Worm (Caenorhabditis elegans) whole organism, mixed stage, embryonic: ENCODE results near the gene Y53G8AM.8.
A peak's percentile ranks its signal among the peaks of the same experiment; 100 is the strongest.

Experiments used
- M03D4.4 ChIP-seq: sonication (generic microtip); optimal IDR thresholded peaks from 2 replicates; lab custom pipeline; 2017; ENCODE audit warnings: mild to moderate bottlenecking, missing genetic modification characterization, missing compliant biosample characterization
- bed-3 ChIP-seq: fragments of 200-800 bp; sonication (Bioruptor generic); optimal IDR thresholded peaks from 3 replicates; lab custom pipeline; 2018; ENCODE audit warnings: mild to moderate bottlenecking, missing genetic modification characterization, moderate library complexity, missing compliant biosample characterization
- blmp-1 ChIP-seq: fragments of 150-350 bp; optimal IDR thresholded peaks from 2 replicates; lab custom pipeline; 2014; ENCODE audit warnings: missing biosample characterization, missing genetic modification characterization
- ceh-83 ChIP-seq: fragments of 200-800 bp; sonication (Bioruptor generic); optimal IDR thresholded peaks from 2 replicates; lab custom pipeline; 2018; ENCODE audit warnings: mild to moderate bottlenecking, missing genetic modification characterization, missing compliant biosample characterization
- ces-1 ChIP-seq: fragments of 150-350 bp; optimal IDR thresholded peaks from 2 replicates; lab custom pipeline; 2014; ENCODE audit warnings: missing biosample characterization, missing genetic modification reagents, missing genetic modification characterization
- cnd-1 ChIP-seq: fragments of 200-800 bp; sonication (Bioruptor generic); optimal IDR thresholded peaks from 2 replicates; lab custom pipeline; 2018; ENCODE audit warnings: mild to moderate bottlenecking, missing genetic modification characterization, missing compliant biosample characterization
- drap-1 ChIP-seq: fragments of 200-800 bp; sonication (Bioruptor generic); optimal IDR thresholded peaks from 3 replicates; lab custom pipeline; 2018; ENCODE audit warnings: mild to moderate bottlenecking, missing genetic modification characterization, missing compliant biosample characterization
- elt-1 ChIP-seq: sonication (generic microtip); optimal IDR thresholded peaks from 2 replicates; lab custom pipeline; 2017; ENCODE audit warnings: missing genetic modification characterization, mild to moderate bottlenecking, missing compliant biosample characterization, antibody characterized with exemption, moderate library complexity, borderline replicate concordance; ENCODE audit not compliant: insufficient read depth
- elt-3 ChIP-seq: fragments of 150-350 bp; optimal IDR thresholded peaks from 2 replicates; lab custom pipeline; 2014; ENCODE audit warnings: missing biosample characterization, missing genetic modification characterization
- ham-2 ChIP-seq: fragments of 200-800 bp; sonication (Bioruptor generic); optimal IDR thresholded peaks from 2 replicates; lab custom pipeline; 2018; ENCODE audit warnings: mild to moderate bottlenecking, missing genetic modification characterization, missing compliant biosample characterization
- hlh-1 ChIP-seq: fragments of 150-350 bp; optimal IDR thresholded peaks from 2 replicates; lab custom pipeline; 2014; ENCODE audit warnings: missing biosample characterization, missing genetic modification reagents, missing genetic modification characterization
- lin-13 ChIP-seq: fragments of 150-350 bp; optimal IDR thresholded peaks from 2 replicates; lab custom pipeline; 2014; ENCODE audit warnings: missing biosample characterization, missing genetic modification characterization
- lin-32 ChIP-seq: fragments of 200-800 bp; sonication (Bioruptor generic); optimal IDR thresholded peaks from 2 replicates; lab custom pipeline; 2018; ENCODE audit warnings: mild to moderate bottlenecking, missing genetic modification characterization, missing compliant biosample characterization
- lsy-2 ChIP-seq: fragments of 150-350 bp; optimal IDR thresholded peaks from 2 replicates; lab custom pipeline; 2014; ENCODE audit warnings: missing biosample characterization, missing genetic modification characterization
- mab-5 ChIP-seq: fragments of 150-350 bp; optimal IDR thresholded peaks from 2 replicates; lab custom pipeline; 2014; ENCODE audit warnings: missing biosample characterization, missing genetic modification characterization
- nhr-12 ChIP-seq: fragments of 150-350 bp; optimal IDR thresholded peaks from 2 replicates; lab custom pipeline; 2014; ENCODE audit warnings: missing biosample characterization, missing genetic modification characterization
- nhr-2 ChIP-seq: fragments of 150-350 bp; optimal IDR thresholded peaks from 2 replicates; lab custom pipeline; 2014; ENCODE audit warnings: missing biosample characterization, missing genetic modification characterization
- nhr-237 ChIP-seq: fragments of 150-350 bp; optimal IDR thresholded peaks from 2 replicates; lab custom pipeline; 2014; ENCODE audit warnings: missing biosample characterization, missing genetic modification characterization
- nhr-28 ChIP-seq: fragments of 150-350 bp; optimal IDR thresholded peaks from 2 replicates; lab custom pipeline; 2014; ENCODE audit warnings: missing biosample characterization, missing genetic modification characterization
- nhr-76 ChIP-seq: sonication (generic microtip); optimal IDR thresholded peaks from 2 replicates; lab custom pipeline; 2017; ENCODE audit warnings: missing biosample characterization, missing genetic modification characterization
- sem-2 ChIP-seq: fragments of 200-800 bp; sonication (Bioruptor generic); optimal IDR thresholded peaks from 2 replicates; lab custom pipeline; 2018; ENCODE audit warnings: mild to moderate bottlenecking, missing genetic modification characterization, missing compliant biosample characterization
- snpc-4 ChIP-seq: fragments of 150-350 bp; optimal IDR thresholded peaks from 2 replicates; lab custom pipeline; 2014; ENCODE audit warnings: missing biosample characterization, missing genetic modification characterization
- sptf-1 ChIP-seq: sonication (generic microtip); optimal IDR thresholded peaks from 2 replicates; lab custom pipeline; 2017; ENCODE audit warnings: mild to moderate bottlenecking, missing genetic modification characterization, moderate library complexity, missing compliant biosample characterization
- tbx-8 ChIP-seq: fragments of 200-800 bp; sonication (Bioruptor generic); optimal IDR thresholded peaks from 2 replicates; lab custom pipeline; 2018; ENCODE audit warnings: mild to moderate bottlenecking, missing genetic modification characterization, moderate library complexity, missing compliant biosample characterization
- unc-120 ChIP-seq: sonication (generic microtip); optimal IDR thresholded peaks from 2 replicates; lab custom pipeline; 2017; ENCODE audit warnings: missing genetic modification characterization, missing compliant biosample characterization; ENCODE audit not compliant: poor library complexity, severe bottlenecking
- unc-62 ChIP-seq: fragments of 150-350 bp; optimal IDR thresholded peaks from 2 replicates; lab custom pipeline; 2014; ENCODE audit warnings: missing biosample characterization, missing genetic modification reagents, missing genetic modification characterization
- zip-8 ChIP-seq: fragments of 150-350 bp; optimal IDR thresholded peaks from 2 replicates; lab custom pipeline; 2014; ENCODE audit warnings: missing biosample characterization, missing genetic modification characterization
- ztf-11 ChIP-seq: fragments of 150-350 bp; optimal IDR thresholded peaks from 2 replicates; lab custom pipeline; 2014; ENCODE audit warnings: missing biosample characterization, missing genetic modification characterization

The Y53G8AM.8 gene

ce11 chrIII:3241361-3241760 lies 37.1 kb downstream of the Y53G8AM.8 start:
- no peak for TF ChIP-seq bed-3 (GFP tag; lab: Kevin White, UChicago)
- no peak for TF ChIP-seq nhr-12 (tag; lab: Kevin White, UChicago)
- TF ChIP-seq lin-32 (GFP tag; lab: Kevin White, UChicago) = no peak
- no peak for TF ChIP-seq ces-1 (GFP tag; lab: Kevin White, UChicago)
- no peak for TF ChIP-seq sptf-1 (tag; lab: Kevin White, UChicago)
- no peak for TF ChIP-seq M03D4.4 (tag; lab: Kevin White, UChicago)

ce11 chrIII:3240893-3241292 lies 37.6 kb downstream of the Y53G8AM.8 start:
- TF ChIP-seq ham-2 (GFP tag; lab: Kevin White, UChicago) (no peak), snpc-4 (no peak), elt-1 (no peak), ces-1 (GFP tag; lab: Kevin White, UChicago) (no peak), ztf-11 (no peak), ceh-83 (GFP tag; lab: Kevin White, UChicago) (no peak), bed-3 (GFP tag; lab: Kevin White, UChicago) (no peak), zip-8 (tag; lab: Kevin White, UChicago) (no peak), sptf-1 (tag; lab: Kevin White, UChicago) (no peak), nhr-76 (tag; lab: Kevin White, UChicago) (no peak), lin-32 (GFP tag; lab: Kevin White, UChicago) (no peak), drap-1 (GFP tag; lab: Kevin White, UChicago) (no peak)

ce11 chrIII:3232650-3233152 lies 45.8 kb downstream of the Y53G8AM.8 start, which contains the start of gene Y53G8AL.1:
TSS of gene Y53G8AL.1 (plus strand) at chrIII:3233102.
- no peak for TF ChIP-seq snpc-4
- no peak for TF ChIP-seq nhr-28 (tag; lab: Kevin White, UChicago)
- no peak for TF ChIP-seq sem-2 (GFP tag; lab: Kevin White, UChicago)
- no peak for TF ChIP-seq lin-32 (GFP tag; lab: Kevin White, UChicago)
- TF ChIP-seq, all 35 proteins: peak for 0

- no peak for TF ChIP-seq cnd-1
- TF ChIP-seq unc-62 = no peak
- no peak for TF ChIP-seq ztf-11
- no peak for TF ChIP-seq tbx-8 (GFP tag; lab: Kevin White, UChicago)
- TF ChIP-seq mab-5 (tag; lab: Kevin White, UChicago) = no peak
- peak; percentile 93 for TF ChIP-seq ces-1 (GFP tag; lab: Kevin White, UChicago)
- no peak for TF ChIP-seq lin-13
- no peak for TF ChIP-seq nhr-237
- TF ChIP-seq elt-3 = no peak
Observed at ce11 chrIII:3224102-3224501, 54.4 kb downstream of the Y53G8AM.8 start.

- TF ChIP-seq sem-2 (GFP tag; lab: Kevin White, UChicago) (no peak), lsy-2 (tag; lab: Kevin White, UChicago) (no peak), hlh-1 (tag; lab: Kevin White, UChicago) (no peak), sptf-1 (tag; lab: Kevin White, UChicago) (no peak), nhr-76 (tag; lab: Kevin White, UChicago) (no peak), mab-5 (tag; lab: Kevin White, UChicago) (no peak), nhr-12 (tag; lab: Kevin White, UChicago) (no peak), elt-1 (no peak)
Observed at ce11 chrIII:3222707-3223106, 55.8 kb downstream of the Y53G8AM.8 start.

- peak; percentile 18 for TF ChIP-seq lsy-2 (tag; lab: Kevin White, UChicago)
- TF ChIP-seq nhr-2 (tag; lab: Kevin White, UChicago) = no peak
- peak; percentile 77 for TF ChIP-seq ces-1 (GFP tag; lab: Kevin White, UChicago)
- TF ChIP-seq unc-120 (tag; lab: Kevin White, UChicago) = peak; percentile 36
- TF ChIP-seq, all 35 proteins: peak for 3
Observed at ce11 chrIII:3220287-3220686, 58.2 kb downstream of the Y53G8AM.8 start.

ce11 chrIII:3219050-3219449 lies 59.5 kb downstream of the Y53G8AM.8 start, which contains the start of gene frm-8:
TSS of gene frm-8 (minus strand) at chrIII:3219150.
- no peak for TF ChIP-seq blmp-1 (tag; lab: Kevin White, UChicago)
- TF ChIP-seq, all 35 proteins: peak for 0
